Fruit fly (Drosophila melanogaster) whole organism, pupa: Measurements from ENCODE around the gene CG7567.

ENCODE experiments used
- CG13204 ChIP-seq: fragments of 200-800 bp; sonication (Bioruptor generic); optimal IDR thresholded peaks from 2 replicates; lab custom pipeline; 2018; ENCODE audit warnings: missing biosample characterization, mild to moderate bottlenecking, missing genetic modification characterization, moderate library complexity
- fd96Ca ChIP-seq: fragments of 200-800 bp; sonication (Bioruptor generic); IDR thresholded peaks from 3 replicates; pipeline ENCODE4 v1.3.6; 2022; ENCODE audit warnings: missing biosample characterization, missing genetic modification characterization
- rn ChIP-seq: fragments of 200-800 bp; sonication (Bioruptor generic); IDR thresholded peaks from 2 replicates; pipeline ENCODE4 v1.3.6; 2022; ENCODE audit warnings: missing biosample characterization, missing genetic modification characterization

dm6 chr3R:29610958-29611357, 23.1 kb upstream of the CG7567 start:
- TF ChIP-seq rn (no peak), CG13204 (GFP tag; lab: Kevin White, UChicago) (no peak), fd96Ca (GFP tag; lab: Robert Waterston, UW) (no peak)
